Worm (Caenorhabditis elegans) whole organism, L3 larva: ENCODE results near the gene fbxa-28.
A peak's percentile ranks its signal among the peaks of the same experiment; 100 is the strongest.
"Not testable (repeated sequence)": the region's sequence is repeated elsewhere in the genome, so short reads cannot be mapped to it uniquely, and the experiment has no call there.

Experiments used
- R02D3.7 ChIP-seq: fragments of 150-350 bp; optimal IDR thresholded peaks from 2 replicates; lab custom pipeline; 2014; ENCODE audit warnings: missing biosample characterization, missing genetic modification characterization
- ZK546.5 ChIP-seq: sonication (generic microtip); optimal IDR thresholded peaks from 2 replicates; lab custom pipeline; 2017; ENCODE audit warnings: missing biosample characterization, missing genetic modification characterization
- ama-1 ChIP-seq: fragments of 150-350 bp; optimal IDR thresholded peaks from 2 replicates; lab custom pipeline; 2018
- ceh-16 ChIP-seq: sonication (generic microtip); optimal IDR thresholded peaks from 2 replicates; lab custom pipeline; 2017; ENCODE audit warnings: missing biosample characterization, missing genetic modification characterization
- ceh-28 ChIP-seq: fragments of 150-350 bp; optimal IDR thresholded peaks from 2 replicates; lab custom pipeline; 2014; ENCODE audit warnings: missing biosample characterization, missing genetic modification reagents, missing genetic modification characterization
- daf-12 ChIP-seq: fragments of 150-350 bp; optimal IDR thresholded peaks from 2 replicates; lab custom pipeline; 2014; ENCODE audit warnings: missing biosample characterization, missing genetic modification reagents, missing genetic modification characterization
- egl-27 ChIP-seq: sonication (generic microtip); optimal IDR thresholded peaks from 4 replicates; lab custom pipeline; 2017; ENCODE audit warnings: missing biosample characterization, missing genetic modification reagents, missing genetic modification characterization
- egl-5 ChIP-seq: fragments of 150-350 bp; optimal IDR thresholded peaks from 2 replicates; lab custom pipeline; 2017; ENCODE audit warnings: missing biosample characterization, missing genetic modification reagents, missing genetic modification characterization, inconsistent platforms
- elt-1 ChIP-seq: fragments of 150-350 bp; optimal IDR thresholded peaks from 2 replicates; lab custom pipeline; 2014; ENCODE audit warnings: missing biosample characterization, missing genetic modification characterization
- elt-2 ChIP-seq: sonication (generic microtip); optimal IDR thresholded peaks from 2 replicates; lab custom pipeline; 2016; ENCODE audit warnings: missing genetic modification reagents, mild to moderate bottlenecking, missing genetic modification characterization, missing compliant biosample characterization
- eor-1 ChIP-seq, 2 experiments: fragments of 150-350 bp; optimal IDR thresholded peaks; 2 replicates each; lab custom pipeline; 2014 to 2018; ENCODE audit warnings: missing biosample characterization in 2 of 2, missing genetic modification characterization in 2 of 2
- fkh-10 ChIP-seq: sonication (generic microtip); optimal IDR thresholded peaks from 2 replicates; lab custom pipeline; 2017; ENCODE audit warnings: missing biosample characterization, missing genetic modification reagents, missing genetic modification characterization
- fkh-2 ChIP-seq: fragments of 150-350 bp; optimal IDR thresholded peaks from 2 replicates; lab custom pipeline; 2014; ENCODE audit warnings: missing biosample characterization, missing genetic modification reagents, missing genetic modification characterization
- fos-1 ChIP-seq: fragments of 150-350 bp; optimal IDR thresholded peaks from 2 replicates; lab custom pipeline; 2014; ENCODE audit warnings: missing biosample characterization, missing genetic modification characterization
- hmg-11 ChIP-seq: sonication (generic microtip); optimal IDR thresholded peaks from 2 replicates; lab custom pipeline; 2016; ENCODE audit warnings: missing genetic modification characterization, missing compliant biosample characterization
- lin-15B ChIP-seq: fragments of 150-350 bp; optimal IDR thresholded peaks from 2 replicates; lab custom pipeline; 2014; ENCODE audit warnings: missing biosample characterization, missing genetic modification characterization
- lin-39 ChIP-seq: fragments of 150-350 bp; optimal IDR thresholded peaks from 2 replicates; lab custom pipeline; 2018; ENCODE audit warnings: missing biosample characterization, missing genetic modification reagents, missing genetic modification characterization
- lsy-12 ChIP-seq: sonication (generic microtip); optimal IDR thresholded peaks from 2 replicates; lab custom pipeline; 2016; ENCODE audit warnings: mild to moderate bottlenecking, missing genetic modification characterization, missing compliant biosample characterization
- nfya-1 ChIP-seq: sonication (generic microtip); optimal IDR thresholded peaks from 2 replicates; lab custom pipeline; 2017; ENCODE audit warnings: missing genetic modification characterization, mild to moderate bottlenecking, missing compliant biosample characterization, antibody characterized with exemption, moderate library complexity; ENCODE audit not compliant: insufficient read depth
- nhr-11 ChIP-seq: fragments of 150-350 bp; optimal IDR thresholded peaks from 2 replicates; lab custom pipeline; 2014; ENCODE audit warnings: missing biosample characterization, missing genetic modification characterization
- nhr-12 ChIP-seq: fragments of 150-350 bp; optimal IDR thresholded peaks from 2 replicates; lab custom pipeline; 2014; ENCODE audit warnings: missing biosample characterization, missing genetic modification characterization
- nhr-237 ChIP-seq: fragments of 150-350 bp; optimal IDR thresholded peaks from 2 replicates; lab custom pipeline; 2014; ENCODE audit warnings: missing biosample characterization, missing genetic modification characterization
- nhr-25 ChIP-seq: sonication (generic microtip); optimal IDR thresholded peaks from 2 replicates; lab custom pipeline; 2017; ENCODE audit warnings: missing biosample characterization, missing genetic modification characterization
- nhr-28 ChIP-seq: fragments of 150-350 bp; optimal IDR thresholded peaks from 2 replicates; lab custom pipeline; 2014; ENCODE audit warnings: missing biosample characterization, missing genetic modification characterization
- nhr-43 ChIP-seq: sonication (generic microtip); optimal IDR thresholded peaks from 2 replicates; lab custom pipeline; 2016; ENCODE audit warnings: mild to moderate bottlenecking, missing genetic modification characterization, missing compliant biosample characterization; ENCODE audit not compliant: poor library complexity, severe bottlenecking
- pha-4 ChIP-seq: fragments of 150-350 bp; optimal IDR thresholded peaks from 2 replicates; lab custom pipeline; 2014; ENCODE audit warnings: missing biosample characterization, missing genetic modification reagents, missing genetic modification characterization
- pqm-1 ChIP-seq: fragments of 150-350 bp; optimal IDR thresholded peaks from 2 replicates; lab custom pipeline; 2017; ENCODE audit warnings: missing biosample characterization, missing genetic modification characterization, inconsistent platforms
- sea-2 ChIP-seq: fragments of 150-350 bp; sonication (generic microtip); optimal IDR thresholded peaks from 4 replicates; lab custom pipeline; 2014; ENCODE audit warnings: missing biosample characterization, missing genetic modification reagents, missing genetic modification characterization
- skn-1 ChIP-seq: fragments of 150-350 bp; optimal IDR thresholded peaks from 2 replicates; lab custom pipeline; 2014; ENCODE audit warnings: missing biosample characterization, missing genetic modification characterization
- zag-1 ChIP-seq: fragments of 150-350 bp; optimal IDR thresholded peaks from 2 replicates; lab custom pipeline; 2014; ENCODE audit warnings: missing biosample characterization, missing genetic modification characterization
- ztf-11 ChIP-seq: fragments of 150-350 bp; optimal IDR thresholded peaks from 2 replicates; lab custom pipeline; 2014; ENCODE audit warnings: missing biosample characterization, missing genetic modification characterization
- ztf-4 ChIP-seq: fragments of 150-350 bp; optimal IDR thresholded peaks from 2 replicates; lab custom pipeline; 2014; ENCODE audit warnings: missing biosample characterization, missing genetic modification characterization

Gene fbxa-28

ce11 chrIII:1297604-1298003 lies at the start of gene fbxa-28:
TSS of gene fbxa-28 (plus strand) at chrIII:1297904.
- TF ChIP-seq ztf-11 (tag; lab: Kevin White, UChicago) (no peak), nhr-12 (tag; lab: Kevin White, UChicago) (no peak), hmg-11 (tag; lab: Kevin White, UChicago) (no peak), pha-4 (tag; lab: Kevin White, UChicago) (no peak), nhr-43 (no peak), eor-1 (tag; optimal IDR thresholded peaks at IDR 0.05; lab: Kevin White, UChicago) (no peak), ceh-16 (no peak), egl-27 (tag; lab: Kevin White, UChicago) (no peak), sea-2 (GFP tag; lab: Kevin White, UChicago) (no peak), ama-1 (lab: Kevin White, UChicago) (no peak), nhr-25 (tag; lab: Kevin White, UChicago) (no peak)

ce11 chrIII:1248335-1248734 lies 49.4 kb upstream of the fbxa-28 start:
- TF ChIP-seq lsy-12 (tag; lab: Kevin White, UChicago) (no peak), fkh-2 (tag; lab: Kevin White, UChicago) (no peak), ztf-4 (tag; lab: Kevin White, UChicago) (no peak), sea-2 (GFP tag; lab: Kevin White, UChicago) (no peak), fos-1 (no peak), fkh-10 (no peak), daf-12 (tag; lab: Kevin White, UChicago) (no peak), eor-1 (tag; optimal IDR thresholded peaks at IDR 0.05; lab: Kevin White, UChicago) (no peak), nhr-28 (tag; lab: Kevin White, UChicago) (no peak), zag-1 (tag; lab: Kevin White, UChicago) (no peak), egl-27 (tag; lab: Kevin White, UChicago) (no peak), ztf-11 (tag; lab: Kevin White, UChicago) (no peak), egl-5 (tag; lab: Kevin White, UChicago) (no peak), nhr-11 (tag; lab: Kevin White, UChicago) (no peak)

- TF ChIP-seq nhr-12 (tag; lab: Kevin White, UChicago) (no peak), nhr-237 (no peak), elt-2 (peak; percentile 78), R02D3.7 (tag; lab: Kevin White, UChicago) (no peak), pha-4 (tag; lab: Kevin White, UChicago) (peak; percentile 85), lin-39 (tag; lab: Kevin White, UChicago) (peak; percentile 3), lin-15B (tag; lab: Kevin White, UChicago) (peak; percentile 25), fos-1 (no peak), pqm-1 (tag; lab: Kevin White, UChicago) (peak; percentile 54), eor-1 (tag; optimal IDR thresholded peaks at IDR 0.05; lab: Kevin White, UChicago) (no peak), nhr-11 (tag; lab: Kevin White, UChicago) (no peak), skn-1 (tag; lab: Kevin White, UChicago) (peak; percentile 37), hmg-11 (tag; lab: Kevin White, UChicago) (peak; percentile 62), ZK546.5 (tag; lab: Kevin White, UChicago) (no peak), daf-12 (tag; lab: Kevin White, UChicago) (no peak), nfya-1 (peak; percentile 48), ceh-28 (tag; lab: Kevin White, UChicago) (no peak)
- TF ChIP-seq, all 47 proteins: peak for 8
These were observed 48.6 kb upstream of the fbxa-28 start, which contains the start of the genes fbxa-76 and fbxa-77 for ce11 chrIII:1249111-1249583. TSS of gene fbxa-76 (minus strand) at chrIII:1249161. TSS of gene fbxa-77 (plus strand) at chrIII:1249475.

- not testable (repeated sequence) for TF ChIP-seq ZK546.5 (tag; lab: Kevin White, UChicago); eor-1 (tag; optimal IDR thresholded peaks at IDR 0.05; lab: Kevin White, UChicago); fkh-2 (tag; lab: Kevin White, UChicago)
These were observed 41.2 kb upstream of the fbxa-28 start, which contains the start of gene fbxa-208 for ce11 chrIII:1256519-1256918. TSS of gene fbxa-208 (plus strand) at chrIII:1256819.

- TF ChIP-seq elt-2; elt-1 (tag; lab: Kevin White, UChicago); ceh-16: not testable (repeated sequence)
These were observed 39.3 kb upstream of the fbxa-28 start, which contains the start of gene fbxa-78 for ce11 chrIII:1258358-1258757. TSS of gene fbxa-78 (minus strand) at chrIII:1258458.
